Fruit fly (Drosophila melanogaster) whole organism, embryonic: ENCODE results near the gene CG5861.

ENCODE experiments used
- BEAF-32 ChIP-seq: fragments of 200-800 bp; sonication (Bioruptor generic); optimal IDR thresholded peaks from 3 replicates; lab custom pipeline; 2017; ENCODE audit warnings: missing biosample characterization, missing genetic modification characterization, mild to moderate bottlenecking, moderate library complexity, missing genetic modification reagents
- Bdp1 ChIP-seq: fragments of 200-800 bp; sonication (Bioruptor generic); optimal IDR thresholded peaks from 3 replicates; lab custom pipeline; 2016; ENCODE audit warnings: missing biosample characterization, missing genetic modification characterization
- CG10147 ChIP-seq: fragments of 200-800 bp; sonication (Bioruptor generic); optimal IDR thresholded peaks from 2 replicates; lab custom pipeline; 2019; ENCODE audit warnings: missing biosample characterization, mild to moderate bottlenecking, missing genetic modification characterization, moderate library complexity
- CG10267 ChIP-seq: fragments of 200-800 bp; sonication (Bioruptor generic); optimal IDR thresholded peaks from 2 replicates; lab custom pipeline; 2018; ENCODE audit warnings: missing biosample characterization, mild to moderate bottlenecking, missing genetic modification characterization, moderate library complexity
- CG10959 ChIP-seq: fragments of 200-800 bp; sonication (Bioruptor generic); IDR thresholded peaks from 2 replicates; pipeline ENCODE4 v1.3.6; 2022; ENCODE audit warnings: missing biosample characterization, missing genetic modification characterization
- CG12071 ChIP-seq: fragments of 200-800 bp; sonication (Bioruptor generic); optimal IDR thresholded peaks from 3 replicates; lab custom pipeline; 2018; ENCODE audit warnings: missing biosample characterization, mild to moderate bottlenecking, missing genetic modification characterization
- CG12219 ChIP-seq: fragments of 200-800 bp; sonication (Bioruptor generic); optimal IDR thresholded peaks from 3 replicates; lab custom pipeline; 2018; ENCODE audit warnings: missing biosample characterization, mild to moderate bottlenecking, missing genetic modification characterization
- CG13287 ChIP-seq: fragments of 200-800 bp; sonication (Bioruptor generic); IDR thresholded peaks from 2 replicates; pipeline ENCODE4 v1.3.6; 2022; ENCODE audit warnings: missing biosample characterization, missing genetic modification characterization; ENCODE audit not compliant: partially characterized antibody
- CG14050 ChIP-seq: fragments of 200-800 bp; sonication (Bioruptor generic); IDR thresholded peaks from 3 replicates; pipeline ENCODE4 v1.3.6; 2022; ENCODE audit warnings: missing biosample characterization, missing genetic modification characterization
- CG14441 ChIP-seq: fragments of 200-800 bp; sonication (Bioruptor generic); IDR thresholded peaks from 2 replicates; pipeline ENCODE4 v1.3.6; 2022; ENCODE audit warnings: missing biosample characterization, missing genetic modification characterization
- CG14710 ChIP-seq: fragments of 200-800 bp; sonication (Bioruptor generic); optimal IDR thresholded peaks from 3 replicates; lab custom pipeline; 2019; ENCODE audit warnings: missing biosample characterization, mild to moderate bottlenecking, missing genetic modification characterization, moderate library complexity
- CG18764 ChIP-seq: fragments of 200-800 bp; sonication (Bioruptor generic); optimal IDR thresholded peaks from 3 replicates; lab custom pipeline; 2016; ENCODE audit warnings: missing biosample characterization, missing genetic modification characterization
- CG2875 ChIP-seq: fragments of 200-800 bp; sonication (Bioruptor generic); optimal IDR thresholded peaks from 2 replicates; lab custom pipeline; 2017; ENCODE audit warnings: missing biosample characterization, mild to moderate bottlenecking, missing genetic modification characterization, missing genetic modification reagents
- CG30431 ChIP-seq: fragments of 200-800 bp; sonication (Bioruptor generic); optimal IDR thresholded peaks from 2 replicates; lab custom pipeline; 2017; ENCODE audit warnings: missing biosample characterization, missing genetic modification characterization
- CG7556 ChIP-seq: fragments of 200-800 bp; sonication (Bioruptor generic); optimal IDR thresholded peaks from 2 replicates; lab custom pipeline; 2017; ENCODE audit warnings: missing biosample characterization, mild to moderate bottlenecking, missing genetic modification characterization
- CG7839 ChIP-seq: fragments of 200-800 bp; sonication (Bioruptor generic); optimal IDR thresholded peaks from 3 replicates; lab custom pipeline; 2018; ENCODE audit warnings: missing biosample characterization, mild to moderate bottlenecking, missing genetic modification characterization, moderate library complexity
- CG8388 ChIP-seq: fragments of 200-800 bp; sonication (Bioruptor generic); optimal IDR thresholded peaks from 2 replicates; lab custom pipeline; 2019; ENCODE audit warnings: missing biosample characterization, mild to moderate bottlenecking, missing genetic modification characterization, moderate library complexity
- CG9797 ChIP-seq: fragments of 200-800 bp; sonication (Bioruptor generic); optimal IDR thresholded peaks from 3 replicates; lab custom pipeline; 2018; ENCODE audit warnings: missing biosample characterization, mild to moderate bottlenecking, missing genetic modification characterization
- CG9817 ChIP-seq: fragments of 200-800 bp; sonication (Bioruptor generic); optimal IDR thresholded peaks from 2 replicates; lab custom pipeline; 2018; ENCODE audit warnings: missing biosample characterization, mild to moderate bottlenecking, missing genetic modification characterization, moderate library complexity
- Camta ChIP-seq: fragments of 200-800 bp; sonication (Bioruptor generic); optimal IDR thresholded peaks from 2 replicates; lab custom pipeline; 2016; ENCODE audit warnings: missing biosample characterization, missing genetic modification characterization
- D ChIP-seq, 2 experiments: fragments of 200-800 bp in 1 of 2; fragments of >200 bp in 1 of 2; sonication (Bioruptor generic) in 1 of 2; optimal IDR thresholded peaks; 2 replicates in 1 of 2; 3 replicates in 1 of 2; lab custom pipeline; 2017; ENCODE audit warnings: mild to moderate bottlenecking in 1 of 2, missing biosample characterization in 1 of 2, missing genetic modification characterization in 1 of 2, missing genetic modification reagents in 1 of 2
- Dip3 ChIP-seq: fragments of 200-800 bp; sonication (Bioruptor generic); optimal IDR thresholded peaks from 3 replicates; lab custom pipeline; 2016; ENCODE audit warnings: missing biosample characterization, missing genetic modification characterization
- Doc2 ChIP-seq: fragments of 200-800 bp; sonication (Bioruptor generic); IDR thresholded peaks from 2 replicates; pipeline ENCODE4 v1.3.6; 2022; ENCODE audit warnings: missing biosample characterization, missing genetic modification characterization
- Gsc ChIP-seq: fragments of 200-800 bp; sonication (Bioruptor generic); IDR thresholded peaks from 2 replicates; pipeline ENCODE4 v1.3.6; 2022; ENCODE audit warnings: missing biosample characterization, missing genetic modification characterization
- HLH54F ChIP-seq: fragments of 200-800 bp; sonication (Bioruptor generic); optimal IDR thresholded peaks from 3 replicates; lab custom pipeline; 2016; ENCODE audit warnings: missing biosample characterization, missing genetic modification characterization
- Hand ChIP-seq: fragments of 200-800 bp; sonication (Bioruptor generic); optimal IDR thresholded peaks from 2 replicates; lab custom pipeline; 2017; ENCODE audit warnings: mild to moderate bottlenecking, missing biosample characterization, missing genetic modification reagents, missing genetic modification characterization
- HmgZ ChIP-seq: fragments of 200-800 bp; sonication (Bioruptor generic); optimal IDR thresholded peaks from 2 replicates; lab custom pipeline; 2018; ENCODE audit warnings: missing biosample characterization, mild to moderate bottlenecking, missing genetic modification characterization
- NC2β ChIP-seq: fragments of 200-800 bp; sonication (Bioruptor generic); optimal IDR thresholded peaks from 2 replicates; lab custom pipeline; 2016; ENCODE audit warnings: missing biosample characterization, missing genetic modification characterization
- Nf-YA ChIP-seq: fragments of 200-800 bp; sonication (Bioruptor generic); IDR thresholded peaks from 2 replicates; pipeline ENCODE4 v1.3.6; 2022; ENCODE audit warnings: missing biosample characterization, missing genetic modification characterization
- Rx ChIP-seq: fragments of 200-800 bp; sonication (Bioruptor generic); IDR thresholded peaks from 2 replicates; pipeline ENCODE4 v1.3.6; 2022; ENCODE audit warnings: missing biosample characterization, missing genetic modification characterization
- Sox102F ChIP-seq: fragments of 200-800 bp; sonication (Bioruptor generic); optimal IDR thresholded peaks from 2 replicates; lab custom pipeline; 2018; ENCODE audit warnings: missing biosample characterization, mild to moderate bottlenecking, missing genetic modification characterization, moderate library complexity
- Stat92E ChIP-seq, 3 experiments: fragments of >200 bp in 2 of 3; fragments of 200-800 bp in 1 of 3; sonication (Bioruptor generic) in 1 of 3; optimal IDR thresholded peaks; 2 replicates each; lab custom pipeline; 2017 to 2019; ENCODE audit warnings: missing biosample characterization in 3 of 3, missing genetic modification characterization in 3 of 3, mild to moderate bottlenecking in 1 of 3, moderate library complexity in 1 of 3
- Xbp1 ChIP-seq: fragments of 200-800 bp; sonication (Bioruptor generic); optimal IDR thresholded peaks from 3 replicates; lab custom pipeline; 2016; ENCODE audit warnings: missing biosample characterization, mild to moderate bottlenecking, missing genetic modification characterization
- cato ChIP-seq: fragments of 200-800 bp; sonication (Bioruptor generic); optimal IDR thresholded peaks from 2 replicates; lab custom pipeline; 2016; ENCODE audit warnings: missing biosample characterization, missing genetic modification characterization, borderline replicate concordance
- cg ChIP-seq: fragments of 200-800 bp; sonication (Bioruptor generic); optimal IDR thresholded peaks from 3 replicates; lab custom pipeline; 2019; ENCODE audit warnings: missing biosample characterization, mild to moderate bottlenecking, missing genetic modification characterization, moderate library complexity
- crp ChIP-seq, 2 experiments: fragments of 200-800 bp; sonication (Bioruptor generic); optimal IDR thresholded peaks; 2 replicates in 1 of 2; 3 replicates in 1 of 2; lab custom pipeline; 2017; ENCODE audit warnings: missing biosample characterization in 2 of 2, missing genetic modification characterization in 2 of 2, mild to moderate bottlenecking in 1 of 2, moderate library complexity in 1 of 2
- ewg ChIP-seq: fragments of 200-800 bp; sonication (Bioruptor generic); optimal IDR thresholded peaks from 3 replicates; lab custom pipeline; 2017; ENCODE audit warnings: mild to moderate bottlenecking, missing biosample characterization, missing genetic modification reagents, missing genetic modification characterization
- eyg ChIP-seq: fragments of 200-800 bp; sonication (Bioruptor generic); optimal IDR thresholded peaks from 3 replicates; lab custom pipeline; 2016; ENCODE audit warnings: missing biosample characterization, missing genetic modification characterization
- fru ChIP-seq: fragments of >200 bp; optimal IDR thresholded peaks from 2 replicates; lab custom pipeline; 2017
- gcm ChIP-seq: fragments of 200-800 bp; sonication (Bioruptor generic); optimal IDR thresholded peaks from 2 replicates; lab custom pipeline; 2019; ENCODE audit warnings: missing biosample characterization, mild to moderate bottlenecking, missing genetic modification characterization, moderate library complexity
- gem ChIP-seq: fragments of 200-800 bp; sonication (Bioruptor generic); optimal IDR thresholded peaks from 2 replicates; lab custom pipeline; 2019; ENCODE audit warnings: missing biosample characterization, mild to moderate bottlenecking, missing genetic modification characterization, moderate library complexity
- hbn ChIP-seq: fragments of 200-800 bp; sonication (Bioruptor generic); IDR thresholded peaks from 2 replicates; pipeline ENCODE4 v1.3.6; 2022; ENCODE audit warnings: missing biosample characterization, missing genetic modification characterization; ENCODE audit not compliant: partially characterized antibody
- kay ChIP-seq: fragments of 200-800 bp; sonication (Bioruptor generic); optimal IDR thresholded peaks from 2 replicates; lab custom pipeline; 2016; ENCODE audit warnings: missing biosample characterization, missing genetic modification characterization
- lilli ChIP-seq: fragments of 200-800 bp; sonication (Bioruptor generic); optimal IDR thresholded peaks from 3 replicates; lab custom pipeline; 2016; ENCODE audit warnings: missing biosample characterization, missing genetic modification characterization
- mld ChIP-seq: fragments of 200-800 bp; sonication (Bioruptor generic); IDR thresholded peaks from 3 replicates; pipeline ENCODE4 v1.3.6; 2022; ENCODE audit warnings: missing biosample characterization, missing genetic modification characterization; ENCODE audit not compliant: partially characterized antibody
- psq ChIP-seq: fragments of 200-800 bp; sonication (Bioruptor generic); optimal IDR thresholded peaks from 2 replicates; lab custom pipeline; 2017; ENCODE audit warnings: missing biosample characterization, missing genetic modification characterization
- pzg ChIP-seq: fragments of 200-800 bp; sonication (Bioruptor generic); optimal IDR thresholded peaks from 3 replicates; lab custom pipeline; 2018; ENCODE audit warnings: missing biosample characterization, mild to moderate bottlenecking, missing genetic modification characterization, moderate library complexity
- row ChIP-seq: fragments of 200-800 bp; sonication (Bioruptor generic); IDR thresholded peaks from 3 replicates; pipeline ENCODE4 v1.3.6; 2022; ENCODE audit warnings: missing biosample characterization, missing genetic modification characterization
- so ChIP-seq: fragments of 200-800 bp; sonication (Bioruptor generic); IDR thresholded peaks from 3 replicates; pipeline ENCODE4 v1.3.6; 2022; ENCODE audit warnings: missing biosample characterization, missing genetic modification characterization

CG5861 gene

dm6 chr2L:16261576-16262217 is 45.4 kb downstream of the CG5861 start, which contains the start of the genes twe and CG4935:
Gene twe, minus strand, starts transcription at chr2L:16261877.
Gene CG4935, plus strand, starts transcription at chr2L:16262141.
- TF ChIP-seq crp (GFP tag; optimal IDR thresholded peaks at IDR 0.05; lab: Kevin White, UChicago), result no peak
- TF ChIP-seq gcm, result no peak
- no peak for TF ChIP-seq Rx
- TF ChIP-seq CG7556 (GFP tag; lab: Kevin White, UChicago), result peak; percentile 2
- no peak for TF ChIP-seq so (GFP tag; lab: Robert Waterston, UW)
- no peak for TF ChIP-seq eyg (GFP tag; lab: Kevin White, UChicago)
- TF ChIP-seq CG12219 (GFP tag; lab: Kevin White, UChicago), result no peak
- no peak for TF ChIP-seq CG2875
- TF ChIP-seq HLH54F (GFP tag; lab: Kevin White, UChicago), result no peak
- peak; percentile 11 for TF ChIP-seq pzg (GFP tag; lab: Kevin White, UChicago)
- no peak for TF ChIP-seq Doc2 (GFP tag; lab: Robert Waterston, UW)
- TF ChIP-seq CG10147 (GFP tag; lab: Kevin White, UChicago), result no peak
- peak; percentile 26 for TF ChIP-seq CG10267
- no peak for TF ChIP-seq D (optimal IDR thresholded peaks at IDR 0.05; lab: Kevin White, UChicago)
- TF ChIP-seq D (GFP tag; optimal IDR thresholded peaks at IDR 0.05; lab: Kevin White, UChicago), result no peak
- TF ChIP-seq CG14050 (GFP tag; lab: Robert Waterston, UW), result no peak
- peak; percentile 48 for TF ChIP-seq Xbp1 (GFP tag; lab: Kevin White, UChicago)
- TF ChIP-seq CG30431 (GFP tag; lab: Kevin White, UChicago), result no peak
- TF ChIP-seq cg (GFP tag; lab: Kevin White, UChicago), result no peak
- no peak for TF ChIP-seq CG13287
- TF ChIP-seq hbn (GFP tag; lab: Robert Waterston, UW), result no peak
- TF ChIP-seq kay (GFP tag; lab: Kevin White, UChicago), result peak; percentile 29
- no peak for TF ChIP-seq Hand
- TF ChIP-seq Camta, result no peak
- no peak for TF ChIP-seq CG12071 (GFP tag; lab: Kevin White, UChicago)
- TF ChIP-seq lilli (GFP tag; lab: Kevin White, UChicago), result no peak
- TF ChIP-seq CG18764 (GFP tag; lab: Kevin White, UChicago), result no peak
- no peak for TF ChIP-seq Sox102F (GFP tag; lab: Kevin White, UChicago)
- TF ChIP-seq CG10959, result no peak
- no peak for TF ChIP-seq cato (GFP tag; lab: Kevin White, UChicago)
- TF ChIP-seq fru, result no peak
- no peak for TF ChIP-seq mld (GFP tag; lab: Robert Waterston, UW)
- no peak for TF ChIP-seq Bdp1
- peak; percentile 19 for TF ChIP-seq CG9797 (GFP tag; lab: Kevin White, UChicago)
- TF ChIP-seq NC2β, result no peak
- peak; percentile 9 for TF ChIP-seq BEAF-32 (GFP tag; lab: Kevin White, UChicago)
- TF ChIP-seq Nf-YA (GFP tag; lab: Robert Waterston, UW), result no peak
- TF ChIP-seq gem (tag; lab: Kevin White, UChicago), result no peak
- peak; percentile 34 for TF ChIP-seq CG14710
- TF ChIP-seq CG8388, result peak; percentile 30
- TF ChIP-seq Gsc (GFP tag; lab: Robert Waterston, UW), result no peak
- peak; percentile 1 for TF ChIP-seq HmgZ
- TF ChIP-seq Dip3, result no peak
- peak; percentile 26; the same call in 1 of the 3 replicates for TF ChIP-seq row (GFP tag; lab: Robert Waterston, UW)
- peak; percentile 22 for TF ChIP-seq ewg (GFP tag; lab: Kevin White, UChicago)
- TF ChIP-seq CG14441 (GFP tag; lab: Robert Waterston, UW), result no peak
- no peak for TF ChIP-seq CG9817 (tag; lab: Kevin White, UChicago)
- no peak for TF ChIP-seq Stat92E (GFP tag; optimal IDR thresholded peaks at IDR 0.05; lab: Kevin White, UChicago)
- TF ChIP-seq psq (GFP tag; lab: Kevin White, UChicago), result no peak
- TF ChIP-seq CG7839 (tag; lab: Kevin White, UChicago), result no peak
